Worm (Caenorhabditis elegans) whole organism, L4 larva: Measurements from ENCODE around the gene ugt-62.

ENCODE experiments used
- F26F4.8 ChIP-seq: fragments of 200-800 bp; sonication (Bioruptor generic); conservative IDR thresholded peaks from 2 replicates; pipeline ENCODE4 v1.3.6; 2022; ENCODE audit warnings: missing genetic modification characterization, missing compliant biosample characterization
- F37D6.2 ChIP-seq: sonication (generic microtip); optimal IDR thresholded peaks from 2 replicates; lab custom pipeline; 2016; ENCODE audit warnings: mild to moderate bottlenecking, missing genetic modification characterization, missing compliant biosample characterization
- T20F7.1 ChIP-seq: fragments of 200-800 bp; sonication (Bioruptor generic); optimal IDR thresholded peaks from 2 replicates; lab custom pipeline; 2018; ENCODE audit warnings: mild to moderate bottlenecking, missing genetic modification characterization, missing compliant biosample characterization
- T26A8.4 ChIP-seq: fragments of 200-800 bp; sonication (Bioruptor generic); IDR thresholded peaks from 2 replicates; pipeline ENCODE4 v1.3.6; 2022; ENCODE audit warnings: missing genetic modification characterization, missing compliant biosample characterization
- Y75B8A.6 ChIP-seq: fragments of 200-800 bp; sonication (Bioruptor generic); IDR thresholded peaks from 2 replicates; pipeline ENCODE4 v1.3.6; 2022; ENCODE audit warnings: missing genetic modification reagents, missing genetic modification characterization, missing compliant biosample characterization
- ZK337.2 ChIP-seq: fragments of 200-800 bp; sonication (Bioruptor generic); IDR thresholded peaks from 2 replicates; pipeline ENCODE4 v1.3.6; 2022; ENCODE audit warnings: missing genetic modification reagents, missing genetic modification characterization, missing compliant biosample characterization
- aly-2 ChIP-seq: sonication (generic microtip); optimal IDR thresholded peaks from 2 replicates; lab custom pipeline; 2018; ENCODE audit warnings: missing biosample characterization, missing genetic modification characterization
- arid-1 ChIP-seq: fragments of 200-800 bp; sonication (Bioruptor generic); conservative IDR thresholded peaks from 2 replicates; pipeline ENCODE4 v1.3.6; 2022; ENCODE audit warnings: missing genetic modification reagents, missing genetic modification characterization, missing compliant biosample characterization
- ceh-62 ChIP-seq: sonication (generic microtip); optimal IDR thresholded peaks from 2 replicates; lab custom pipeline; 2017; ENCODE audit warnings: missing biosample characterization, missing genetic modification characterization
- ces-1 ChIP-seq: fragments of 150-350 bp; sonication (generic microtip); optimal IDR thresholded peaks from 4 replicates; lab custom pipeline; 2014; ENCODE audit warnings: missing biosample characterization, missing genetic modification reagents, missing genetic modification characterization
- daf-12 ChIP-seq: fragments of 150-350 bp; optimal IDR thresholded peaks from 2 replicates; lab custom pipeline; 2014; ENCODE audit warnings: missing biosample characterization, missing genetic modification reagents, missing genetic modification characterization
- dmd-6 ChIP-seq: fragments of 200-800 bp; sonication (Bioruptor generic); IDR thresholded peaks from 2 replicates; pipeline ENCODE4 v1.3.6; 2022; ENCODE audit warnings: missing genetic modification reagents, missing genetic modification characterization, missing compliant biosample characterization
- dmd-8 ChIP-seq: fragments of 200-800 bp; sonication (Bioruptor generic); IDR thresholded peaks from 2 replicates; pipeline ENCODE4 v1.3.6; 2022; ENCODE audit warnings: missing genetic modification characterization, missing compliant biosample characterization
- egl-43 ChIP-seq: fragments of 200-800 bp; sonication (Bioruptor generic); IDR thresholded peaks from 2 replicates; pipeline ENCODE4 v1.3.6; 2022; ENCODE audit warnings: missing genetic modification reagents, missing genetic modification characterization, missing compliant biosample characterization
- fkh-10 ChIP-seq: fragments of 150-350 bp; optimal IDR thresholded peaks from 2 replicates; lab custom pipeline; 2014; ENCODE audit warnings: missing biosample characterization, missing genetic modification reagents, missing genetic modification characterization
- jun-1 ChIP-seq: fragments of 150-350 bp; optimal IDR thresholded peaks from 2 replicates; lab custom pipeline; 2014; ENCODE audit warnings: missing biosample characterization, missing genetic modification reagents, missing genetic modification characterization
- lim-7 ChIP-seq: fragments of 200-800 bp; sonication (Bioruptor generic); IDR thresholded peaks from 2 replicates; pipeline ENCODE4 v1.3.6; 2022; ENCODE audit warnings: missing genetic modification characterization, missing compliant biosample characterization
- lin-29 ChIP-seq: fragments of 200-800 bp; sonication (Bioruptor generic); IDR thresholded peaks from 2 replicates; pipeline ENCODE4 v1.3.6; 2022; ENCODE audit warnings: missing genetic modification reagents, missing genetic modification characterization, missing compliant biosample characterization
- lin-39 ChIP-seq: fragments of 150-350 bp; optimal IDR thresholded peaks from 2 replicates; lab custom pipeline; 2014; ENCODE audit warnings: missing biosample characterization, missing genetic modification reagents, missing genetic modification characterization
- mes-2 ChIP-seq: sonication (generic microtip); optimal IDR thresholded peaks from 2 replicates; lab custom pipeline; 2016; ENCODE audit warnings: missing genotype, mild to moderate bottlenecking, missing genetic modification characterization, missing compliant biosample characterization; ENCODE audit not compliant: poor library complexity, severe bottlenecking
- nhr-102 ChIP-seq: sonication (generic microtip); optimal IDR thresholded peaks from 2 replicates; lab custom pipeline; 2016; ENCODE audit warnings: mild to moderate bottlenecking, missing genetic modification characterization, moderate library complexity, missing compliant biosample characterization
- nhr-111 ChIP-seq: fragments of 200-800 bp; sonication (Bioruptor generic); optimal IDR thresholded peaks from 2 replicates; lab custom pipeline; 2018; ENCODE audit warnings: mild to moderate bottlenecking, missing genetic modification characterization, missing compliant biosample characterization
- nhr-41 ChIP-seq: fragments of 200-800 bp; sonication (Bioruptor generic); IDR thresholded peaks from 2 replicates; pipeline ENCODE4 v1.3.6; 2022; ENCODE audit warnings: missing genetic modification reagents, missing genetic modification characterization, missing compliant biosample characterization
- nhr-42 ChIP-seq: fragments of 200-800 bp; sonication (Bioruptor generic); IDR thresholded peaks from 2 replicates; pipeline ENCODE4 v1.3.6; 2022; ENCODE audit warnings: missing genetic modification characterization, missing compliant biosample characterization
- nhr-48 ChIP-seq: sonication (generic microtip); optimal IDR thresholded peaks from 2 replicates; lab custom pipeline; 2016; ENCODE audit warnings: mild to moderate bottlenecking, missing genetic modification characterization, missing compliant biosample characterization
- nhr-6 ChIP-seq: fragments of 150-350 bp; optimal IDR thresholded peaks from 2 replicates; lab custom pipeline; 2014; ENCODE audit warnings: missing biosample characterization, missing genetic modification characterization
- nhr-76 ChIP-seq: fragments of 150-350 bp; optimal IDR thresholded peaks from 2 replicates; lab custom pipeline; 2014; ENCODE audit warnings: missing biosample characterization, missing genetic modification characterization
- pha-4 ChIP-seq, 2 experiments: fragments of 150-350 bp in 1 of 2; fragments of 200-800 bp in 1 of 2; sonication (Bioruptor generic) in 1 of 2; IDR thresholded peaks in 1 of 2; optimal IDR thresholded peaks in 1 of 2; 2 replicates each; pipeline versions ENCODE4 v1.3.6 to Lab custom; 2014 to 2022; ENCODE audit warnings: missing genetic modification characterization in 2 of 2, missing genetic modification reagents in 2 of 2, missing biosample characterization in 1 of 2, missing compliant biosample characterization in 1 of 2
- pqm-1 ChIP-seq: sonication (generic microtip); optimal IDR thresholded peaks from 2 replicates; lab custom pipeline; 2017; ENCODE audit warnings: missing biosample characterization, missing genetic modification characterization
- sdz-12 ChIP-seq: fragments of 200-800 bp; sonication (Bioruptor generic); optimal IDR thresholded peaks from 2 replicates; lab custom pipeline; 2018; ENCODE audit warnings: mild to moderate bottlenecking, missing genetic modification characterization, missing compliant biosample characterization
- spr-3 ChIP-seq: fragments of 200-800 bp; sonication (Bioruptor generic); optimal IDR thresholded peaks from 2 replicates; lab custom pipeline; 2018; ENCODE audit warnings: mild to moderate bottlenecking, missing genetic modification characterization, missing compliant biosample characterization
- tag-97 ChIP-seq: fragments of 200-800 bp; sonication (Bioruptor generic); IDR thresholded peaks from 2 replicates; pipeline ENCODE4 v1.3.6; 2022; ENCODE audit warnings: missing genetic modification characterization, missing compliant biosample characterization
- unc-130 ChIP-seq: sonication (generic microtip); optimal IDR thresholded peaks from 2 replicates; lab custom pipeline; 2016; ENCODE audit warnings: missing genetic modification reagents, missing genetic modification characterization, missing compliant biosample characterization
- unc-62 ChIP-seq, 3 experiments: fragments of 150-350 bp in 1 of 3; sonication (generic microtip); optimal IDR thresholded peaks in 2 of 3; peaks in 1 of 3; 1 replicate in 1 of 3; 2 replicates in 2 of 3; lab custom pipeline; 2014 to 2017; ENCODE audit warnings: missing biosample characterization in 3 of 3, missing genetic modification characterization in 3 of 3, missing genetic modification reagents in 3 of 3, missing genotype in 1 of 3
- zfp-2 ChIP-seq: sonication (generic microtip); optimal IDR thresholded peaks from 2 replicates; lab custom pipeline; 2016; ENCODE audit warnings: mild to moderate bottlenecking, missing genetic modification characterization, missing compliant biosample characterization
- zip-11 ChIP-seq: fragments of 200-800 bp; sonication (Bioruptor generic); IDR thresholded peaks from 2 replicates; pipeline ENCODE4 v1.3.6; 2022; ENCODE audit warnings: missing genetic modification characterization, missing compliant biosample characterization
- ztf-11 ChIP-seq: fragments of 150-350 bp; optimal IDR thresholded peaks from 2 replicates; lab custom pipeline; 2014; ENCODE audit warnings: missing biosample characterization, missing genetic modification characterization

The ugt-62 gene

DNA sequence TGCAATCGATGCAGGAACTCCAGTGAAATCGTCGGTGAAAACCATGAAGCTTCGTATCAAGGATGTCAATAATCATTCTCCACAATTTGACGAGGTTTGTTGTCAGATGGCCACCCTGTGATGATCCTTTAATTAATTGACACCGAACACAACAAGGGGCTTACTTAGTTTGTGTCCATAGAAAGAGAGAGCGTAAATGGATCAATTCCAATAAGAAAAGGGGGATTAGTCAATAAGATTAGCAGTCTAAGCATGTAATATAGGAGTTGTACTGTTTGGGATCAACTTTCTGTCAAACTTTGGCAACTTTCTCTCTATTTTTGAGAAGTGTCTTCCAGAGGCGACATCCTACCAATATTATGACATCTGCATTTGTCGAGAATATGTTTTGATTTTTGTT, 16.4 kb downstream of the ugt-62 start:
- TF ChIP-seq lin-29 (no peak), F37D6.2 (tag; lab: Kevin White, UChicago) (no peak), nhr-111 (GFP tag; lab: Kevin White, UChicago) (no peak), zip-11 (GFP tag; lab: Robert Waterston, UW) (no peak), ZK337.2 (no peak), lim-7 (GFP tag; lab: Robert Waterston, UW) (no peak), lin-39 (tag; lab: Kevin White, UChicago) (no peak), ceh-62 (tag; lab: Kevin White, UChicago) (no peak), nhr-48 (tag; lab: Kevin White, UChicago) (no peak), ztf-11 (tag; lab: Kevin White, UChicago) (no peak), F26F4.8 (GFP tag; lab: Robert Waterston, UW) (no peak), aly-2 (no peak), pqm-1 (tag; lab: Kevin White, UChicago) (no peak)

DNA sequence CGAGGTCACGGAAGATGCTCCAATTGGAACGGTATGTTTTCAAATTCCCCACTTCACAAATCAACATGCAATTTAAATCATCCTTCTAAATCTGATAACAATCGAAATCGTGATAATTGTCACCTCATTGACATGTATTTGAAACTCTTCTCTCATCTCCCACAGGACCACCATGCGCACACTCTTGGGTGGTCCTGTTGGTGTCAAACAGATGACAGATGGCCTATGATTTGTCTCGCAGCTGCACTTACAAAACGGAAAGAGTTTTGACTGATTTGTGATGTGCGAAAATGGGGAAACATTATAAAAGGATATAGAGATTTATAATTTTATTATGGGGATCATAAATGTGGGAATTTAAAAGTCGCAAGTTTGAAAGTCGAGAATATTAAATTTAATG, 17.0 kb downstream of the ugt-62 start:
- TF ChIP-seq nhr-41 (GFP tag; lab: Robert Waterston, UW) = no peak
- TF ChIP-seq unc-62 (GFP tag; optimal IDR thresholded peaks at IDR 0.05 in 1 of 2; lab: Kevin White, UChicago) = peak in 1 of 2 experiments; percentile 89
- TF ChIP-seq unc-62 (tag; optimal IDR thresholded peaks at IDR 0.05; lab: Kevin White, UChicago) = no peak

DNA sequence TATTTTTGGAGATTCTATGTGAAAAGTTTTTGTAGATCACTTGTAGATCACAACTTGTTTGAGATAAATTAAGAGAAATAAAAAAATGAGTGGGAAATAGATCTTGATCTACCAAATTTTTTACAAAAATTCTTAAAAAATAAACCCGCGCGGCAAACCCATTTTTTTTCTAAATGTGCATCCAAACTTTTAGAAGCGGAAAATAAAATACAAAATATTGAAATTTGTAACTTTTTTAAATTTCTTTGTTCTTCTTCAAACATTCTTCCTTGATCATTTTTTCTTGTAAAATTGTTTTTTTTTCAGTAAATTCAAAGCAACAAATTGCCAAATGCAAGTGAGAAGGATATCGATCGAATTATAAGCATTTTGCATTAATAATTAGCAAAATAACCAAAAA, 20.4 kb downstream of the ugt-62 start, which contains the start of gene cdh-4:
Gene cdh-4, plus strand, starts transcription at position 301 of the 400 bp plus-strand sequence.
- TF ChIP-seq daf-12 (tag; lab: Kevin White, UChicago) (no peak), nhr-42 (GFP tag; lab: Robert Waterston, UW) (no peak), egl-43 (no peak), dmd-8 (GFP tag; lab: Robert Waterston, UW) (no peak), nhr-102 (tag; lab: Kevin White, UChicago) (no peak), ztf-11 (tag; lab: Kevin White, UChicago) (no peak), T26A8.4 (GFP tag; lab: Robert Waterston, UW) (no peak), fkh-10 (GFP tag; lab: Kevin White, UChicago) (no peak), dmd-6 (GFP tag; lab: Robert Waterston, UW) (no peak), tag-97 (no peak)
- TF ChIP-seq, all 104 proteins: peak for 0

DNA sequence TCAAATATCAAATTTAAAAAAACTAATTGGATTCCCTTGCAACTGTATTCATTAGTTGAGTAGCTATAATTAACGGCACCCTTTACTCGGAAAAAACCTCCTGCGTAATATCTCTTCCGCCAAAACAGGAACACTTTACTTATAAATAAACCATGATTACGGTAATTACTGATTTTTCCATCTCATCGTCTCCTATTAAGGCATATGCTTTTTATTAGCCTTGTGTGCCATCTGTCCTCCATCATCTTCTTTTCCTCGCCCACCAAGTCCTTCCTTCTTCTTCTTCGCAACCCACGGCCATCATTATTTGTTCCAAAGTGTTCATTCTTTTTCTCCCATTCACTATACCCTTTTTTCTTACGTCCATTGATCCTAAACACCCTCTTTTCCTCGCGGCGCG, 21.0 kb downstream of the ugt-62 start:
- TF ChIP-seq unc-62 (GFP tag; optimal IDR thresholded peaks at IDR 0.05 in 1 of 2; lab: Kevin White, UChicago) (peak in 1 of 2 experiments; percentile 60), unc-62 (tag; optimal IDR thresholded peaks at IDR 0.05; lab: Kevin White, UChicago) (no peak), nhr-76 (tag; lab: Kevin White, UChicago) (no peak)

DNA sequence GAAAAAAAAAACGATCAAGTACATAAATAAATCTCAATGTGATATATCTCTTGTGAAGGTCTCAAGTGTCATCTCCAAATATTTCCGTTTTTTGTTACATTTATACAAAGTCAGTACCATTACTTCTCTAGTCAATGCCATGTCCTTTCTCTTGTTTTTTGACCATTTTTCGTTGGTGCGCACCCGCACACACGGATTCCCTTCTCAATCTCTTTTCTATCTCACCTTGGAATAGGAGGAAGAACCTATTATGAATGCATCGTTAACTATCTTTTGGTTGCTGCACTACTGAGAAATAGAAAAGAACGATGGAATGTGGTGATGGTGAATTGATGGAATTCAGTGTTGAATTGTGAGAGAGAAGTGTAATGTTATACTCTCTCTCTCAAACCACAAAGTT, 22.6 kb downstream of the ugt-62 start:
- TF ChIP-seq F37D6.2 (tag; lab: Kevin White, UChicago) = no peak

DNA sequence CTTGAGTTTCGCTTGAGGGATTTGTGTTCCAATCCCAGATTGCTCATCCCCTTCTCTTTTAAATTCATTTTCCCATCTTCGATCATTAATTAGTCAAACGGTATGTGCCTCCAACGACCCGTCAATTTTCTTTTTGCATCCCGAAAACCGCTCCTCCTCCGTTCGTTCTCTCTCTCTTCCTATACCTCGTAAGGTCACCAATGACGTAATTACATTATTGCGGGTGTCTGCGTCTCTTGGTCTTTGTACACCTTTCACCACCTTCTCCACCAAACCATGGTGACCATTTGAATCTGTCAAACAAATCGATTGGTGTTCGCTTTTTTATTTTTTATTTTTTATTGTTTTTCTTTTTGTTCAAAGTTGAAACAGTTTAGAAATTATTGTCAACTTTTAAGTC, 25.2 kb downstream of the ugt-62 start:
- no peak for TF ChIP-seq spr-3
- TF ChIP-seq ces-1 (GFP tag; lab: Kevin White, UChicago) = no peak
- TF ChIP-seq jun-1 = no peak
- TF ChIP-seq tag-97 = no peak
- TF ChIP-seq lin-39 (tag; lab: Kevin White, UChicago) = no peak
- no peak for TF ChIP-seq ceh-62 (tag; lab: Kevin White, UChicago)
- TF ChIP-seq F37D6.2 (tag; lab: Kevin White, UChicago) = no peak
- no peak for TF ChIP-seq zfp-2 (tag; lab: Kevin White, UChicago)
- no peak for TF ChIP-seq pha-4 (GFP tag; IDR thresholded peaks at IDR 0.05; lab: Robert Waterston, UW)
- TF ChIP-seq pha-4 (tag; optimal IDR thresholded peaks at IDR 0.05; lab: Kevin White, UChicago) = no peak
- no peak for TF ChIP-seq nhr-76 (tag; lab: Kevin White, UChicago)
- TF ChIP-seq mes-2 = no peak
- TF ChIP-seq unc-62 (GFP tag; optimal IDR thresholded peaks at IDR 0.05 in 1 of 2; lab: Kevin White, UChicago) = no peak
- TF ChIP-seq unc-62 (tag; optimal IDR thresholded peaks at IDR 0.05; lab: Kevin White, UChicago) = no peak
- no peak for TF ChIP-seq nhr-42 (GFP tag; lab: Robert Waterston, UW)
- TF ChIP-seq nhr-6 (tag; lab: Kevin White, UChicago) = no peak
- no peak for TF ChIP-seq F26F4.8 (GFP tag; lab: Robert Waterston, UW)
- no peak for TF ChIP-seq arid-1 (GFP tag; lab: Robert Waterston, UW)
- no peak for TF ChIP-seq sdz-12
- TF ChIP-seq T20F7.1 (GFP tag; lab: Kevin White, UChicago) = no peak
- TF ChIP-seq Y75B8A.6 = no peak
- no peak for TF ChIP-seq unc-130 (GFP tag; lab: Kevin White, UChicago)
- TF ChIP-seq, all 104 proteins: peak for 0
